Fruit fly (Drosophila melanogaster) S2 (cell line): ENCODE measurements around the gene ec.

Source experiments
- CG8478 ChIP-seq: fragments of >200 bp; optimal IDR thresholded peaks from 2 replicates; lab custom pipeline; 2018
- CTCF ChIP-seq, 2 experiments: fragments of >200 bp; optimal IDR thresholded peaks; 2 replicates each; lab custom pipeline; 2018

DNA sequence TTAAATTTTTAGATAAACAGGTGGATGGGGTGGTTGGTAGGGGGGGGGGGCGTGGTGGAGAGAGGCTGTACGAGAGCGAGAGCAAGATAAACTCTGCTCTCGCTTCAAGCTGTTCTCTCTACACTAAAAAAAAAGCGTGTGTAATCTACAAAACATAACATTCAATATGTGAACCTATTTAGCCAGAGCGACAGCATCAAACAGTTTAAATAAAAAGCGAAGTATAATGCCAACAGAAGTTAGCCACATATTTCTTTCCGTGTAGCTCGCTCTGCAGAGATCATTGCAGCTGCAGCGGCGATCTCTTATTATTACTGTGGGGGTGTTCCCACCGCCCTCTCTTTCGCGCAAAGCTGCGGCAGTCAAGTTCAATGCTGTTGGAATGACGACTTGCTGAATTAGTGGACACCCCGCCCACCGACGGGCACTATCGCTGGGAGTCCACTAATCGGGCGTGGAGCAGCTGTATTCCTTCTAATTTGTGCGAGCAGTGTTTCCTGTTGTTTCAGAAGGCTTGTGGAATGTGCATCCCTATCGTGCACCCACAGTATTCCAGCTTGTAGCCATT is 57.0 kb downstream of the ec start, which contains the start of gene CG2930:
- TF ChIP-seq CG8478, result no peak
- TF ChIP-seq CTCF (optimal IDR thresholded peaks at IDR 0.05; lab: Kevin White, UChicago), result no peak
